Worm (Caenorhabditis elegans) whole organism, L1 larva: Measurements from ENCODE around the gene hex-5.

Experiments used
- C34B4.2 ChIP-seq: sonication (generic microtip); optimal IDR thresholded peaks from 2 replicates; lab custom pipeline; 2017; ENCODE audit warnings: mild to moderate bottlenecking, missing genetic modification characterization, missing compliant biosample characterization
- F16B12.6 ChIP-seq: fragments of 150-350 bp; optimal IDR thresholded peaks from 2 replicates; lab custom pipeline; 2014; ENCODE audit warnings: missing biosample characterization, missing genetic modification characterization
- aha-1 ChIP-seq: fragments of 150-350 bp; optimal IDR thresholded peaks from 2 replicates; lab custom pipeline; 2014; ENCODE audit warnings: missing biosample characterization, missing genetic modification characterization
- alr-1 ChIP-seq: fragments of 200-800 bp; sonication (Bioruptor generic); optimal IDR thresholded peaks from 2 replicates; lab custom pipeline; 2018; ENCODE audit warnings: borderline replicate concordance, mild to moderate bottlenecking, missing genetic modification characterization, missing compliant biosample characterization
- aly-2 ChIP-seq: fragments of 150-350 bp; optimal IDR thresholded peaks from 2 replicates; lab custom pipeline; 2014; ENCODE audit warnings: missing biosample characterization, missing genetic modification characterization
- ama-1 ChIP-seq: fragments of 150-350 bp; optimal IDR thresholded peaks from 2 replicates; lab custom pipeline; 2014
- blmp-1 ChIP-seq: fragments of 150-350 bp; optimal IDR thresholded peaks from 2 replicates; lab custom pipeline; 2014; ENCODE audit warnings: missing biosample characterization, missing genetic modification characterization
- ceh-8 ChIP-seq: fragments of 200-800 bp; sonication (Bioruptor generic); optimal IDR thresholded peaks from 2 replicates; lab custom pipeline; 2018; ENCODE audit warnings: mild to moderate bottlenecking, missing genetic modification characterization, moderate library complexity, missing compliant biosample characterization
- ceh-90 ChIP-seq: sonication (generic microtip); optimal IDR thresholded peaks from 2 replicates; lab custom pipeline; 2016; ENCODE audit warnings: missing genetic modification characterization, missing compliant biosample characterization
- ces-1 ChIP-seq: fragments of 150-350 bp; optimal IDR thresholded peaks from 2 replicates; lab custom pipeline; 2014; ENCODE audit warnings: missing biosample characterization, missing genetic modification reagents, missing genetic modification characterization
- dpl-1 ChIP-seq, 3 experiments: fragments of 150-350 bp in 2 of 3; sonication (generic microtip) in 1 of 3; optimal IDR thresholded peaks; 2 replicates each; lab custom pipeline; 2014 to 2017; ENCODE audit warnings: missing biosample characterization in 3 of 3, missing genetic modification characterization in 3 of 3, missing genetic modification reagents in 3 of 3
- efl-1 ChIP-seq, 4 experiments: fragments of 150-350 bp; optimal IDR thresholded peaks in 3 of 4; peaks in 1 of 4; 1 replicate in 1 of 4; 2 replicates in 3 of 4; lab custom pipeline; 2014; ENCODE audit warnings: missing biosample characterization in 2 of 4, missing genetic modification characterization in 2 of 4, missing genetic modification reagents in 2 of 4
- elt-3 ChIP-seq, 6 experiments: fragments of 150-350 bp in 1 of 6; sonication (generic microtip); optimal IDR thresholded peaks; 2 replicates each; lab custom pipeline; 2017 to 2018; ENCODE audit warnings: missing biosample characterization in 6 of 6, missing genetic modification characterization in 6 of 6, inconsistent platforms in 1 of 6
- fkh-10 ChIP-seq: sonication (generic microtip); optimal IDR thresholded peaks from 2 replicates; lab custom pipeline; 2017; ENCODE audit warnings: missing biosample characterization, missing genetic modification reagents, missing genetic modification characterization
- fkh-8 ChIP-seq: sonication (generic microtip); optimal IDR thresholded peaks from 2 replicates; lab custom pipeline; 2016; ENCODE audit warnings: mild to moderate bottlenecking, missing genetic modification characterization, missing compliant biosample characterization
- fos-1 ChIP-seq: fragments of 150-350 bp; optimal IDR thresholded peaks from 2 replicates; lab custom pipeline; 2014; ENCODE audit warnings: missing biosample characterization, missing genetic modification characterization
- grh-1 ChIP-seq: fragments of 200-800 bp; sonication (Bioruptor generic); IDR thresholded peaks from 2 replicates; pipeline ENCODE4 v1.3.6; 2022; ENCODE audit warnings: missing genetic modification reagents, missing genetic modification characterization, missing compliant biosample characterization
- hpl-2 ChIP-seq: fragments of 150-350 bp; optimal IDR thresholded peaks from 2 replicates; lab custom pipeline; 2014; ENCODE audit warnings: missing biosample characterization, missing genetic modification reagents, missing genetic modification characterization
- irx-1 ChIP-seq: sonication (generic microtip); optimal IDR thresholded peaks from 2 replicates; lab custom pipeline; 2016; ENCODE audit warnings: missing genetic modification characterization, missing compliant biosample characterization
- isw-1 ChIP-seq: fragments of 200-800 bp; sonication (Bioruptor generic); IDR thresholded peaks from 2 replicates; pipeline ENCODE4 v1.3.6; 2022; ENCODE audit warnings: missing genetic modification characterization, missing compliant biosample characterization
- lin-13 ChIP-seq: fragments of 150-350 bp; optimal IDR thresholded peaks from 2 replicates; lab custom pipeline; 2014; ENCODE audit warnings: missing biosample characterization, missing genetic modification reagents, missing genetic modification characterization
- lin-14 ChIP-seq: fragments of 200-800 bp; sonication (Bioruptor generic); optimal IDR thresholded peaks from 2 replicates; lab custom pipeline; 2018; ENCODE audit warnings: mild to moderate bottlenecking, missing genetic modification characterization, moderate library complexity, missing compliant biosample characterization
- lin-15B ChIP-seq: fragments of 150-350 bp; sonication (generic microtip); optimal IDR thresholded peaks from 3 replicates; lab custom pipeline; 2014; ENCODE audit warnings: missing biosample characterization, missing genetic modification characterization
- lin-35 ChIP-seq, 2 experiments: fragments of 150-350 bp; optimal IDR thresholded peaks; 2 replicates each; lab custom pipeline; 2014; ENCODE audit warnings: missing biosample characterization in 2 of 2, missing genetic modification characterization in 2 of 2, missing genetic modification reagents in 2 of 2
- lin-39 ChIP-seq: fragments of 150-350 bp; optimal IDR thresholded peaks from 2 replicates; lab custom pipeline; 2014; ENCODE audit warnings: missing biosample characterization, missing genetic modification reagents, missing genetic modification characterization
- lir-3 ChIP-seq: sonication (generic microtip); optimal IDR thresholded peaks from 2 replicates; lab custom pipeline; 2016; ENCODE audit warnings: mild to moderate bottlenecking, missing genetic modification characterization, moderate library complexity, missing compliant biosample characterization; ENCODE audit not compliant: poor library complexity
- lsy-2 ChIP-seq, 2 experiments: fragments of 150-350 bp; optimal IDR thresholded peaks; 2 replicates each; lab custom pipeline; 2014; ENCODE audit warnings: missing biosample characterization in 2 of 2, missing genetic modification characterization in 2 of 2
- mab-9 ChIP-seq: fragments of 200-800 bp; sonication (Bioruptor generic); IDR thresholded peaks from 2 replicates; pipeline ENCODE4 v1.3.6; 2022; ENCODE audit warnings: missing genetic modification reagents, missing genetic modification characterization, missing compliant biosample characterization
- mdl-1 ChIP-seq, 2 experiments: fragments of 150-350 bp; optimal IDR thresholded peaks; 2 replicates each; lab custom pipeline; 2014 to 2017; ENCODE audit warnings: missing biosample characterization in 2 of 2, missing genetic modification characterization in 2 of 2, inconsistent platforms in 1 of 2
- mef-2 ChIP-seq: fragments of 150-350 bp; optimal IDR thresholded peaks from 2 replicates; lab custom pipeline; 2014; ENCODE audit warnings: missing biosample characterization, missing genetic modification characterization
- mep-1 ChIP-seq: fragments of 150-350 bp; optimal IDR thresholded peaks from 2 replicates; lab custom pipeline; 2014; ENCODE audit warnings: missing biosample characterization, missing genetic modification characterization
- nhr-28 ChIP-seq: fragments of 150-350 bp; optimal IDR thresholded peaks from 2 replicates; lab custom pipeline; 2014; ENCODE audit warnings: missing biosample characterization, missing genetic modification characterization
- nhr-47 ChIP-seq: sonication (generic microtip); optimal IDR thresholded peaks from 2 replicates; lab custom pipeline; 2016; ENCODE audit warnings: mild to moderate bottlenecking, missing genetic modification characterization, moderate library complexity, missing compliant biosample characterization
- nhr-71 ChIP-seq: sonication (generic microtip); optimal IDR thresholded peaks from 2 replicates; lab custom pipeline; 2016; ENCODE audit warnings: mild to moderate bottlenecking, missing genetic modification characterization, moderate library complexity, missing compliant biosample characterization
- nhr-76 ChIP-seq: sonication (generic microtip); optimal IDR thresholded peaks from 2 replicates; lab custom pipeline; 2017; ENCODE audit warnings: missing biosample characterization, missing genetic modification characterization
- nhr-85 ChIP-seq: sonication (generic microtip); peaks from one replicate; lab custom pipeline; 2016; ENCODE audit warnings: missing genetic modification characterization, inconsistent platforms, missing compliant biosample characterization
- nhr-90 ChIP-seq: sonication (generic microtip); optimal IDR thresholded peaks from 2 replicates; lab custom pipeline; 2016; ENCODE audit warnings: mild to moderate bottlenecking, missing genetic modification characterization, missing compliant biosample characterization; ENCODE audit not compliant: poor library complexity
- pax-3 ChIP-seq: fragments of 200-800 bp; sonication (Bioruptor generic); optimal IDR thresholded peaks from 2 replicates; lab custom pipeline; 2018; ENCODE audit warnings: mild to moderate bottlenecking, missing genetic modification characterization, moderate library complexity, missing compliant biosample characterization
- pqm-1 ChIP-seq: sonication (generic microtip); optimal IDR thresholded peaks from 3 replicates; lab custom pipeline; 2017; ENCODE audit warnings: missing biosample characterization, missing genetic modification characterization
- rnt-1 ChIP-seq: sonication (generic microtip); optimal IDR thresholded peaks from 2 replicates; lab custom pipeline; 2016; ENCODE audit warnings: mild to moderate bottlenecking, missing genetic modification characterization, moderate library complexity, missing compliant biosample characterization
- skn-1 ChIP-seq: fragments of 150-350 bp; optimal IDR thresholded peaks from 2 replicates; lab custom pipeline; 2014; ENCODE audit warnings: missing biosample characterization, missing genetic modification characterization
- snpc-4 ChIP-seq: fragments of 150-350 bp; optimal IDR thresholded peaks from 2 replicates; lab custom pipeline; 2014; ENCODE audit warnings: missing biosample characterization, missing genetic modification characterization
- snu-23 ChIP-seq: sonication (generic microtip); optimal IDR thresholded peaks from 2 replicates; lab custom pipeline; 2016; ENCODE audit warnings: missing genetic modification characterization, missing compliant biosample characterization
- sox-4 ChIP-seq: sonication (generic microtip); optimal IDR thresholded peaks from 2 replicates; lab custom pipeline; 2016; ENCODE audit warnings: missing genetic modification characterization, missing compliant biosample characterization
- swsn-7 ChIP-seq: sonication (generic microtip); optimal IDR thresholded peaks from 2 replicates; lab custom pipeline; 2016; ENCODE audit warnings: missing genetic modification characterization, missing compliant biosample characterization
- tlp-1 ChIP-seq: fragments of 150-350 bp; optimal IDR thresholded peaks from 2 replicates; lab custom pipeline; 2014; ENCODE audit warnings: missing biosample characterization, missing genetic modification characterization
- unc-130 ChIP-seq: fragments of 150-350 bp; optimal IDR thresholded peaks from 2 replicates; lab custom pipeline; 2017; ENCODE audit warnings: missing biosample characterization, missing genetic modification characterization, inconsistent platforms
- unc-86 ChIP-seq: sonication (generic microtip); optimal IDR thresholded peaks from 2 replicates; lab custom pipeline; 2016; ENCODE audit warnings: missing genetic modification characterization, missing compliant biosample characterization
- vab-15 ChIP-seq: sonication (generic microtip); optimal IDR thresholded peaks from 2 replicates; lab custom pipeline; 2017; ENCODE audit warnings: missing genotype, mild to moderate bottlenecking, missing genetic modification characterization, missing compliant biosample characterization
- zag-1 ChIP-seq: fragments of 150-350 bp; optimal IDR thresholded peaks from 2 replicates; lab custom pipeline; 2014; ENCODE audit warnings: missing biosample characterization, missing genetic modification characterization
- ztf-11 ChIP-seq, 2 experiments: sonication (generic microtip); optimal IDR thresholded peaks; 2 replicates each; lab custom pipeline; 2016 to 2017; ENCODE audit warnings: missing genetic modification characterization in 2 of 2, missing biosample characterization in 1 of 2, missing compliant biosample characterization in 1 of 2
- ztf-4 ChIP-seq: fragments of 150-350 bp; optimal IDR thresholded peaks from 2 replicates; lab custom pipeline; 2014; ENCODE audit warnings: missing biosample characterization, missing genetic modification characterization

The hex-5 gene

ce11 chrX:14946464-14947354, 41.6 kb upstream of the hex-5 start (continued):
- TF ChIP-seq fkh-8 (tag; lab: Kevin White, UChicago) (no peak), skn-1 (tag; lab: Kevin White, UChicago) (peak; percentile 20), pqm-1 (peak; percentile 68), ztf-11 (tag; optimal IDR thresholded peaks at IDR 0.05; lab: Kevin White, UChicago) (no peak), snu-23 (GFP tag; lab: Kevin White, UChicago) (no peak), ama-1 (no peak), mab-9 (GFP tag; lab: Robert Waterston, UW) (no peak), vab-15 (tag; lab: Kevin White, UChicago) (no peak), mdl-1 (tag; optimal IDR thresholded peaks at IDR 0.05; lab: Kevin White, UChicago) (no peak), aha-1 (tag; lab: Kevin White, UChicago) (no peak), swsn-7 (tag; lab: Kevin White, UChicago) (no peak), irx-1 (tag; lab: Kevin White, UChicago) (no peak), nhr-47 (tag; lab: Kevin White, UChicago) (no peak), ceh-8 (GFP tag; lab: Kevin White, UChicago) (no peak), nhr-71 (peak; percentile 43), nhr-85 (tag; lab: Kevin White, UChicago) (no peak), lin-39 (tag; lab: Kevin White, UChicago) (no peak), blmp-1 (tag; lab: Kevin White, UChicago) (no peak), elt-3 (tag; optimal IDR thresholded peaks at IDR 0.05; lab: Kevin White, UChicago) (no peak), lin-14 (GFP tag; lab: Kevin White, UChicago) (peak; percentile 84), nhr-28 (tag; lab: Kevin White, UChicago) (no peak), fkh-10 (GFP tag; lab: Kevin White, UChicago) (no peak), lin-13 (GFP tag; lab: Kevin White, UChicago) (no peak), mep-1 (tag; lab: Kevin White, UChicago) (no peak), grh-1 (GFP tag; lab: Robert Waterston, UW) (no peak), pax-3 (tag; lab: Kevin White, UChicago) (no peak), ceh-90 (tag; lab: Kevin White, UChicago) (no peak), unc-86 (tag; lab: Kevin White, UChicago) (no peak), lir-3 (no peak), nhr-90 (tag; lab: Kevin White, UChicago) (peak; percentile 59), tlp-1 (tag; lab: Kevin White, UChicago) (peak; percentile 82), dpl-1 (GFP tag; optimal IDR thresholded peaks at IDR 0.05; lab: Kevin White, UChicago) (peak in 1 of 3 experiments; percentile 47), mef-2 (no peak), fos-1 (tag; lab: Kevin White, UChicago) (no peak), lsy-2 (tag; optimal IDR thresholded peaks at IDR 0.05; lab: Kevin White, UChicago) (peak in 1 of 2 experiments; percentile 20), sox-4 (tag; lab: Kevin White, UChicago) (no peak), ztf-4 (tag; lab: Kevin White, UChicago) (no peak), C34B4.2 (tag; lab: Kevin White, UChicago) (no peak), isw-1 (GFP tag; lab: Robert Waterston, UW) (no peak), F16B12.6 (tag; lab: Kevin White, UChicago) (no peak), ces-1 (GFP tag; lab: Kevin White, UChicago) (no peak), snpc-4 (tag; lab: Kevin White, UChicago) (peak; percentile 1), zag-1 (tag; lab: Kevin White, UChicago) (no peak), efl-1 (optimal IDR thresholded peaks at IDR 0.05; lab: Kevin White, UChicago) (peak in 1 of 2 experiments; percentile 9), efl-1 (GFP tag; optimal IDR thresholded peaks at IDR 0.05 in 1 of 2; lab: Kevin White, UChicago) (peak; percentile 6 to 91), nhr-76 (tag; lab: Kevin White, UChicago) (no peak), rnt-1 (tag; lab: Kevin White, UChicago) (peak; percentile 27), unc-130 (tag; lab: Kevin White, UChicago) (no peak), lin-15B (tag; lab: Kevin White, UChicago) (peak; percentile 35), hpl-2 (GFP tag; lab: Kevin White, UChicago) (peak; percentile 5), aly-2 (tag; lab: Kevin White, UChicago) (no peak), lin-35 (GFP tag; optimal IDR thresholded peaks at IDR 0.05; lab: Kevin White, UChicago) (peak; percentile 3 to 41), alr-1 (tag; lab: Kevin White, UChicago) (no peak)
